Fruit fly (Drosophila melanogaster) whole organism, pupa: ENCODE measurements around the gene CG7568.
A peak's percentile ranks its signal among the peaks of the same experiment; 100 is the strongest.

Experiments
- CG10348 ChIP-seq: fragments of 200-800 bp; sonication (Bioruptor generic); IDR thresholded peaks from 2 replicates; pipeline ENCODE4 v1.3.6; 2022; ENCODE audit warnings: missing biosample characterization, missing genetic modification characterization
- CG12605 ChIP-seq: fragments of 200-800 bp; sonication (Bioruptor generic); IDR thresholded peaks from 2 replicates; pipeline ENCODE4 v1.3.6; 2022; ENCODE audit warnings: missing biosample characterization, missing genetic modification characterization
- CG13204 ChIP-seq: fragments of 200-800 bp; sonication (Bioruptor generic); optimal IDR thresholded peaks from 2 replicates; lab custom pipeline; 2018; ENCODE audit warnings: missing biosample characterization, mild to moderate bottlenecking, missing genetic modification characterization, moderate library complexity
- CG14655 ChIP-seq: fragments of 200-800 bp; sonication (Bioruptor generic); optimal IDR thresholded peaks from 3 replicates; lab custom pipeline; 2017; ENCODE audit warnings: mild to moderate bottlenecking, missing biosample characterization, missing genetic modification reagents, missing genetic modification characterization
- CG15710 ChIP-seq: fragments of 200-800 bp; sonication (Bioruptor generic); optimal IDR thresholded peaks from 2 replicates; lab custom pipeline; 2018; ENCODE audit warnings: missing biosample characterization, mild to moderate bottlenecking, missing genetic modification characterization, moderate library complexity
- CG17806 ChIP-seq: fragments of 200-800 bp; sonication (Bioruptor generic); optimal IDR thresholded peaks from 2 replicates; lab custom pipeline; 2018; ENCODE audit warnings: missing biosample characterization, mild to moderate bottlenecking, missing genetic modification characterization, moderate library complexity
- CG32121 ChIP-seq: fragments of 200-800 bp; sonication (Bioruptor generic); IDR thresholded peaks from 2 replicates; pipeline ENCODE4 v1.3.6; 2022; ENCODE audit warnings: missing biosample characterization, missing genetic modification characterization
- CG34367 ChIP-seq: fragments of 200-800 bp; sonication (Bioruptor generic); optimal IDR thresholded peaks from 2 replicates; lab custom pipeline; 2018; ENCODE audit warnings: missing biosample characterization, mild to moderate bottlenecking, missing genetic modification characterization
- CG4496 ChIP-seq: fragments of 200-800 bp; sonication (Bioruptor generic); IDR thresholded peaks from 3 replicates; pipeline ENCODE4 v1.3.6; 2022; ENCODE audit warnings: missing biosample characterization, missing genetic modification characterization
- CG8159 ChIP-seq: fragments of 200-800 bp; sonication (Bioruptor generic); optimal IDR thresholded peaks from 3 replicates; lab custom pipeline; 2018; ENCODE audit warnings: missing biosample characterization, mild to moderate bottlenecking, missing genetic modification characterization, moderate library complexity
- CG8301 ChIP-seq: fragments of 200-800 bp; sonication (Bioruptor generic); optimal IDR thresholded peaks from 2 replicates; lab custom pipeline; 2018; ENCODE audit warnings: missing biosample characterization, mild to moderate bottlenecking, missing genetic modification characterization
- CG9948 ChIP-seq: fragments of 200-800 bp; sonication (Bioruptor generic); optimal IDR thresholded peaks from 2 replicates; lab custom pipeline; 2018; ENCODE audit warnings: missing biosample characterization, mild to moderate bottlenecking, missing genetic modification characterization, moderate library complexity
- D1 ChIP-seq: fragments of 200-800 bp; sonication (Bioruptor generic); optimal IDR thresholded peaks from 2 replicates; lab custom pipeline; 2018; ENCODE audit warnings: missing biosample characterization, mild to moderate bottlenecking, missing genetic modification characterization, moderate library complexity
- EcR ChIP-seq: fragments of 200-800 bp; sonication (Bioruptor generic); optimal IDR thresholded peaks from 3 replicates; lab custom pipeline; 2019; ENCODE audit warnings: missing biosample characterization, missing genetic modification characterization, mild to moderate bottlenecking, moderate library complexity, missing genetic modification reagents
- Ets98B ChIP-seq: fragments of 200-800 bp; sonication (Bioruptor generic); IDR thresholded peaks from 2 replicates; pipeline ENCODE4 v1.3.6; 2022; ENCODE audit warnings: missing biosample characterization, missing genetic modification characterization
- Pif1A ChIP-seq: fragments of 200-800 bp; sonication (Bioruptor generic); optimal IDR thresholded peaks from 3 replicates; lab custom pipeline; 2016; ENCODE audit warnings: missing biosample characterization, missing genetic modification characterization
- Pif1B ChIP-seq: fragments of 200-800 bp; sonication (Bioruptor generic); optimal IDR thresholded peaks from 3 replicates; lab custom pipeline; 2016; ENCODE audit warnings: missing biosample characterization, missing genetic modification characterization
- Snoo ChIP-seq: fragments of 200-800 bp; sonication (Bioruptor generic); optimal IDR thresholded peaks from 3 replicates; lab custom pipeline; 2017; ENCODE audit warnings: missing biosample characterization, mild to moderate bottlenecking, missing genetic modification characterization, inconsistent platforms
- fd96Ca ChIP-seq: fragments of 200-800 bp; sonication (Bioruptor generic); IDR thresholded peaks from 3 replicates; pipeline ENCODE4 v1.3.6; 2022; ENCODE audit warnings: missing biosample characterization, missing genetic modification characterization
- gl ChIP-seq: fragments of 200-800 bp; sonication (Bioruptor generic); optimal IDR thresholded peaks from 2 replicates; lab custom pipeline; 2018; ENCODE audit warnings: missing biosample characterization, mild to moderate bottlenecking, missing genetic modification characterization
- rn ChIP-seq: fragments of 200-800 bp; sonication (Bioruptor generic); IDR thresholded peaks from 2 replicates; pipeline ENCODE4 v1.3.6; 2022; ENCODE audit warnings: missing biosample characterization, missing genetic modification characterization

CG7568 gene

dm6 chr3R:29617709-29618212 is 17.1 kb upstream of the CG7568 start:
- no peak for TF ChIP-seq CG14655 (GFP tag; lab: Kevin White, UChicago)
- no peak for TF ChIP-seq Ets98B
- TF ChIP-seq CG34367 = no peak
- no peak for TF ChIP-seq rn
- TF ChIP-seq CG8159 = no peak
- no peak for TF ChIP-seq Pif1B (GFP tag; lab: Kevin White, UChicago)

dm6 chr3R:29617197-29617596 is 16.5 kb upstream of the CG7568 start:
- TF ChIP-seq CG15710 (tag; lab: Kevin White, UChicago) (peak; percentile 57), CG13204 (GFP tag; lab: Kevin White, UChicago) (no peak), CG12605 (GFP tag; lab: Robert Waterston, UW) (peak; percentile 25; the same call in 1 of the 2 replicates), EcR (no peak), Pif1B (GFP tag; lab: Kevin White, UChicago) (no peak), Snoo (tag; lab: Kevin White, UChicago) (peak; percentile 43), CG8159 (peak; percentile 49), CG9948 (tag; lab: Kevin White, UChicago) (peak; percentile 27), Ets98B (peak; percentile 33; the same call in 1 of the 2 replicates), fd96Ca (no peak), CG32121 (GFP tag; lab: Robert Waterston, UW) (peak; percentile 16; the same call in 1 of the 2 replicates), gl (tag; lab: Kevin White, UChicago) (no peak), rn (peak; percentile 25; the same call in 1 of the 2 replicates), CG4496 (GFP tag; lab: Robert Waterston, UW) (peak; percentile 51; the same call in 1 of the 3 replicates), CG14655 (GFP tag; lab: Kevin White, UChicago) (peak; percentile 16), Pif1A (GFP tag; lab: Kevin White, UChicago) (peak; percentile 22), D1 (tag; lab: Kevin White, UChicago) (no peak), CG10348 (GFP tag; lab: Robert Waterston, UW) (no peak), CG8301 (tag; lab: Kevin White, UChicago) (peak; percentile 1), CG34367 (peak; percentile 33), CG17806 (tag; lab: Kevin White, UChicago) (peak; percentile 42)
- TF ChIP-seq, all 21 proteins: peak for 14

- TF ChIP-seq Ets98B (no peak), CG4496 (GFP tag; lab: Robert Waterston, UW) (no peak), Pif1B (GFP tag; lab: Kevin White, UChicago) (no peak), Snoo (tag; lab: Kevin White, UChicago) (no peak), CG15710 (tag; lab: Kevin White, UChicago) (no peak), D1 (tag; lab: Kevin White, UChicago) (no peak), CG10348 (GFP tag; lab: Robert Waterston, UW) (no peak), CG34367 (no peak), CG14655 (GFP tag; lab: Kevin White, UChicago) (no peak), gl (tag; lab: Kevin White, UChicago) (no peak), EcR (no peak), CG8159 (no peak), fd96Ca (no peak), CG13204 (GFP tag; lab: Kevin White, UChicago) (no peak)
Measured at dm6 chr3R:29610958-29611357, 10.3 kb upstream of the CG7568 start.

- no peak for TF ChIP-seq CG34367
Measured at dm6 chr3R:29608177-29608576, 7.5 kb upstream of the CG7568 start, which contains the start of gene Diedel2. Gene Diedel2 (plus strand): TSS chr3R:29608477.

- TF ChIP-seq CG32121 (GFP tag; lab: Robert Waterston, UW) = no peak; the same call in 1 of the 2 replicates
- 0 out of 2 replicates have a peak, but pooled peaks have one; percentile 6 for TF ChIP-seq rn
Measured at dm6 chr3R:29592139-29592814, 8.4 kb downstream of the CG7568 start.

dm6 chr3R:29591481-29592138 is 9.1 kb downstream of the CG7568 start, which contains the start of gene alph:
Gene alph (plus strand): TSS chr3R:29591831.
- TF ChIP-seq CG8301 (tag; lab: Kevin White, UChicago) (peak; percentile 26), rn (no peak), Ets98B (no peak; the same call in 1 of the 2 replicates), CG13204 (GFP tag; lab: Kevin White, UChicago) (no peak), CG14655 (GFP tag; lab: Kevin White, UChicago) (no peak), CG4496 (GFP tag; lab: Robert Waterston, UW) (peak; percentile 45; the same call in 2 of the 3 replicates), CG10348 (GFP tag; lab: Robert Waterston, UW) (no peak), gl (tag; lab: Kevin White, UChicago) (no peak), CG15710 (tag; lab: Kevin White, UChicago) (no peak), CG9948 (tag; lab: Kevin White, UChicago) (peak; percentile 43), CG8159 (peak; percentile 43), CG34367 (no peak), CG17806 (tag; lab: Kevin White, UChicago) (peak; percentile 44), D1 (tag; lab: Kevin White, UChicago) (no peak), Pif1B (GFP tag; lab: Kevin White, UChicago) (peak; percentile 29), fd96Ca (no peak), EcR (peak; percentile 18), CG12605 (GFP tag; lab: Robert Waterston, UW) (peak; percentile 25; the same call in 1 of the 2 replicates), Pif1A (GFP tag; lab: Kevin White, UChicago) (peak; percentile 47), CG32121 (GFP tag; lab: Robert Waterston, UW) (no peak; the same call in 1 of the 2 replicates), Snoo (tag; lab: Kevin White, UChicago) (no peak)
